Fruit fly (Drosophila melanogaster) whole organism, embryonic: Measurements from ENCODE around the gene dia.

ENCODE experiments used
- C15 ChIP-seq: fragments of 200-800 bp; sonication (Bioruptor generic); IDR thresholded peaks from 3 replicates; pipeline ENCODE4 v1.3.6; 2022; ENCODE audit warnings: missing biosample characterization, missing genetic modification characterization
- CG10209 ChIP-seq: fragments of 200-800 bp; sonication (Bioruptor generic); optimal IDR thresholded peaks from 3 replicates; lab custom pipeline; 2017; ENCODE audit warnings: missing biosample characterization, mild to moderate bottlenecking, missing genetic modification characterization, missing genetic modification reagents
- CG11398 ChIP-seq: fragments of 200-800 bp; sonication (Bioruptor generic); optimal IDR thresholded peaks from 2 replicates; lab custom pipeline; 2016; ENCODE audit warnings: missing biosample characterization, missing genetic modification characterization
- CG11696 ChIP-seq: fragments of 200-800 bp; sonication (Bioruptor generic); IDR thresholded peaks from 2 replicates; pipeline ENCODE4 v1.3.6; 2022; ENCODE audit warnings: missing biosample characterization, missing genetic modification characterization
- CG12942 ChIP-seq: fragments of 200-800 bp; sonication (Bioruptor generic); optimal IDR thresholded peaks from 3 replicates; lab custom pipeline; 2016; ENCODE audit warnings: missing biosample characterization, missing genetic modification characterization
- CG13894 ChIP-seq: fragments of 200-800 bp; sonication (Bioruptor generic); optimal IDR thresholded peaks from 3 replicates; lab custom pipeline; 2018; ENCODE audit warnings: missing biosample characterization, mild to moderate bottlenecking, missing genetic modification characterization, moderate library complexity
- CG15011 ChIP-seq: fragments of 200-800 bp; sonication (Bioruptor generic); optimal IDR thresholded peaks from 3 replicates; lab custom pipeline; 2018; ENCODE audit warnings: missing biosample characterization, mild to moderate bottlenecking, missing genetic modification characterization
- CG15073 ChIP-seq: fragments of 200-800 bp; sonication (Bioruptor generic); optimal IDR thresholded peaks from 2 replicates; lab custom pipeline; 2016; ENCODE audit warnings: missing biosample characterization, missing genetic modification characterization
- CG17829 ChIP-seq: fragments of 200-800 bp; optimal IDR thresholded peaks from 2 replicates; lab custom pipeline; 2019; ENCODE audit warnings: missing biosample characterization, mild to moderate bottlenecking, missing genetic modification characterization, moderate library complexity
- CG4730 ChIP-seq: fragments of 200-800 bp; sonication (Bioruptor generic); IDR thresholded peaks from 2 replicates; pipeline ENCODE4 v1.3.6; 2022; ENCODE audit warnings: missing biosample characterization, missing genetic modification characterization
- CG6689 ChIP-seq: fragments of 200-800 bp; sonication (Bioruptor generic); IDR thresholded peaks from 2 replicates; pipeline ENCODE4 v1.3.6; 2022; ENCODE audit warnings: missing biosample characterization, missing genetic modification characterization
- CG6791 ChIP-seq: fragments of 200-800 bp; sonication (Bioruptor generic); IDR thresholded peaks from 3 replicates; pipeline ENCODE4 v1.3.6; 2022; ENCODE audit warnings: missing biosample characterization, missing genetic modification characterization; ENCODE audit not compliant: partially characterized antibody
- CG9609 ChIP-seq: fragments of 200-800 bp; sonication (Bioruptor generic); optimal IDR thresholded peaks from 3 replicates; lab custom pipeline; 2016; ENCODE audit warnings: missing biosample characterization, missing genetic modification characterization
- Dbx ChIP-seq: fragments of 200-800 bp; sonication (Bioruptor generic); IDR thresholded peaks from 3 replicates; pipeline ENCODE4 v1.3.6; 2022; ENCODE audit warnings: missing biosample characterization, missing genetic modification characterization
- Dip3 ChIP-seq: fragments of 200-800 bp; sonication (Bioruptor generic); optimal IDR thresholded peaks from 3 replicates; lab custom pipeline; 2016; ENCODE audit warnings: missing biosample characterization, missing genetic modification characterization
- Doc2 ChIP-seq: fragments of 200-800 bp; sonication (Bioruptor generic); IDR thresholded peaks from 2 replicates; pipeline ENCODE4 v1.3.6; 2022; ENCODE audit warnings: missing biosample characterization, missing genetic modification characterization
- Gsc ChIP-seq: fragments of 200-800 bp; sonication (Bioruptor generic); IDR thresholded peaks from 2 replicates; pipeline ENCODE4 v1.3.6; 2022; ENCODE audit warnings: missing biosample characterization, missing genetic modification characterization
- HLHmδ ChIP-seq: fragments of 200-800 bp; sonication (Bioruptor generic); optimal IDR thresholded peaks from 2 replicates; lab custom pipeline; 2018; ENCODE audit warnings: missing biosample characterization, mild to moderate bottlenecking, missing genetic modification characterization, moderate library complexity
- HmgD ChIP-seq: fragments of 200-800 bp; sonication (Bioruptor generic); optimal IDR thresholded peaks from 3 replicates; lab custom pipeline; 2016; ENCODE audit warnings: missing biosample characterization, missing genetic modification characterization
- HmgZ ChIP-seq: fragments of 200-800 bp; sonication (Bioruptor generic); optimal IDR thresholded peaks from 2 replicates; lab custom pipeline; 2018; ENCODE audit warnings: missing biosample characterization, mild to moderate bottlenecking, missing genetic modification characterization
- Hr3 ChIP-seq: fragments of 200-800 bp; sonication (Bioruptor generic); optimal IDR thresholded peaks from 3 replicates; lab custom pipeline; 2016; ENCODE audit warnings: missing biosample characterization, missing genetic modification characterization
- Jarid2 ChIP-seq: fragments of 200-800 bp; sonication (Bioruptor generic); optimal IDR thresholded peaks from 3 replicates; lab custom pipeline; 2017; ENCODE audit warnings: mild to moderate bottlenecking, missing biosample characterization, missing genetic modification reagents, missing genetic modification characterization
- Mad ChIP-seq: fragments of 200-800 bp; sonication (Bioruptor generic); optimal IDR thresholded peaks from 2 replicates; lab custom pipeline; 2016; ENCODE audit warnings: missing biosample characterization, missing genetic modification characterization
- Med ChIP-seq: fragments of 200-800 bp; sonication (Bioruptor generic); peaks from one replicate; lab custom pipeline; 2016; ENCODE audit warnings: missing biosample characterization, missing genetic modification characterization, mild to moderate bottlenecking, inconsistent platforms, moderate library complexity
- Mrtf ChIP-seq: fragments of 200-800 bp; sonication (Bioruptor generic); IDR thresholded peaks from 3 replicates; pipeline ENCODE4 v1.3.6; 2022; ENCODE audit warnings: missing biosample characterization, missing genetic modification characterization
- NFAT ChIP-seq: fragments of 200-800 bp; sonication (Bioruptor generic); IDR thresholded peaks from 2 replicates; pipeline ENCODE4 v1.3.6; 2022; ENCODE audit warnings: missing biosample characterization, missing genetic modification characterization
- Pdp1 ChIP-seq, 2 experiments: fragments of 200-800 bp; sonication (Bioruptor generic); optimal IDR thresholded peaks; 3 replicates each; lab custom pipeline; 2016; ENCODE audit warnings: missing biosample characterization in 2 of 2, missing genetic modification characterization in 2 of 2, mild to moderate bottlenecking in 1 of 2, moderate library complexity in 1 of 2
- Ssrp ChIP-seq: fragments of 200-800 bp; sonication (Bioruptor generic); optimal IDR thresholded peaks from 2 replicates; lab custom pipeline; 2018; ENCODE audit warnings: missing biosample characterization, mild to moderate bottlenecking, missing genetic modification characterization, moderate library complexity
- ato ChIP-seq: fragments of 200-800 bp; sonication (Bioruptor generic); IDR thresholded peaks from 2 replicates; pipeline ENCODE4 v1.3.6; 2022; ENCODE audit warnings: missing biosample characterization, missing genetic modification characterization; ENCODE audit not compliant: partially characterized antibody
- bbx ChIP-seq: fragments of 200-800 bp; sonication (Bioruptor generic); IDR thresholded peaks from 2 replicates; pipeline ENCODE4 v1.3.6; 2022; ENCODE audit warnings: missing biosample characterization, missing genetic modification characterization; ENCODE audit not compliant: partially characterized antibody
- btn ChIP-seq: fragments of 200-800 bp; sonication (Bioruptor generic); optimal IDR thresholded peaks from 2 replicates; lab custom pipeline; 2016; ENCODE audit warnings: missing biosample characterization, missing genetic modification characterization
- chinmo ChIP-seq: fragments of 200-800 bp; sonication (Bioruptor generic); IDR thresholded peaks from 4 replicates; pipeline ENCODE4 v1.3.6; 2022; ENCODE audit warnings: missing biosample characterization, missing genetic modification characterization; ENCODE audit not compliant: partially characterized antibody
- ci ChIP-seq: fragments of 200-800 bp; sonication (Bioruptor generic); IDR thresholded peaks from 3 replicates; pipeline ENCODE4 v1.3.6; 2022; ENCODE audit warnings: missing biosample characterization, missing genetic modification characterization
- ems ChIP-seq: fragments of 200-800 bp; sonication (Bioruptor generic); optimal IDR thresholded peaks from 3 replicates; lab custom pipeline; 2016; ENCODE audit warnings: missing biosample characterization, missing genetic modification characterization
- kni ChIP-seq: fragments of 200-800 bp; sonication (Bioruptor generic); optimal IDR thresholded peaks from 3 replicates; lab custom pipeline; 2017; ENCODE audit warnings: mild to moderate bottlenecking, missing biosample characterization, missing genetic modification reagents, missing genetic modification characterization
- nmo ChIP-seq: fragments of 200-800 bp; sonication (Bioruptor generic); optimal IDR thresholded peaks from 2 replicates; lab custom pipeline; 2018; ENCODE audit warnings: missing biosample characterization, mild to moderate bottlenecking, missing genetic modification characterization, moderate library complexity
- nom ChIP-seq: fragments of 200-800 bp; sonication (Bioruptor generic); optimal IDR thresholded peaks from 2 replicates; lab custom pipeline; 2017; ENCODE audit warnings: missing biosample characterization, missing genetic modification characterization, mild to moderate bottlenecking, moderate library complexity, missing genetic modification reagents
- phol ChIP-seq: fragments of 200-800 bp; sonication (Bioruptor generic); optimal IDR thresholded peaks from 3 replicates; lab custom pipeline; 2018; ENCODE audit warnings: missing biosample characterization, mild to moderate bottlenecking, missing genetic modification characterization, moderate library complexity
- pros ChIP-seq: fragments of 200-800 bp; sonication (Bioruptor generic); optimal IDR thresholded peaks from 3 replicates; lab custom pipeline; 2019; ENCODE audit warnings: missing biosample characterization, mild to moderate bottlenecking, missing genetic modification characterization, moderate library complexity
- sens ChIP-seq: fragments of 200-800 bp; sonication (Bioruptor generic); peaks from one replicate; lab custom pipeline; 2016; ENCODE audit warnings: missing biosample characterization, missing genetic modification characterization
- sim ChIP-seq: fragments of 200-800 bp; sonication (Bioruptor generic); IDR thresholded peaks from 2 replicates; pipeline ENCODE4 v1.3.6; 2022; ENCODE audit warnings: missing biosample characterization, missing genetic modification characterization
- sna ChIP-seq: fragments of 200-800 bp; sonication (Bioruptor generic); IDR thresholded peaks from 2 replicates; pipeline ENCODE4 v1.3.6; 2022; ENCODE audit warnings: missing biosample characterization, missing genetic modification characterization; ENCODE audit not compliant: partially characterized antibody
- so ChIP-seq: fragments of 200-800 bp; sonication (Bioruptor generic); IDR thresholded peaks from 3 replicates; pipeline ENCODE4 v1.3.6; 2022; ENCODE audit warnings: missing biosample characterization, missing genetic modification characterization
- ssp ChIP-seq: fragments of 200-800 bp; sonication (Bioruptor generic); IDR thresholded peaks from 2 replicates; pipeline ENCODE4 v1.3.6; 2022; ENCODE audit warnings: missing biosample characterization, missing genetic modification characterization
- tgo ChIP-seq: fragments of 200-800 bp; sonication (Bioruptor generic); IDR thresholded peaks from 3 replicates; pipeline ENCODE4 v1.3.6; 2022; ENCODE audit warnings: missing biosample characterization, missing genetic modification characterization
- tna ChIP-seq: fragments of 200-800 bp; sonication (Bioruptor generic); IDR thresholded peaks from 2 replicates; pipeline ENCODE4 v1.3.6; 2022; ENCODE audit warnings: missing biosample characterization, missing genetic modification characterization; ENCODE audit not compliant: partially characterized antibody
- twi ChIP-seq: fragments of 200-800 bp; optimal IDR thresholded peaks from 2 replicates; lab custom pipeline; 2019; ENCODE audit warnings: missing biosample characterization, mild to moderate bottlenecking, missing genetic modification characterization, moderate library complexity
- vvl ChIP-seq: fragments of 200-800 bp; sonication (Bioruptor generic); IDR thresholded peaks from 2 replicates; pipeline ENCODE4 v1.3.6; 2022; ENCODE audit warnings: missing biosample characterization, missing genetic modification characterization
- z ChIP-seq: fragments of 200-800 bp; sonication (Bioruptor generic); IDR thresholded peaks from 3 replicates; pipeline ENCODE4 v1.3.6; 2022; ENCODE audit warnings: missing biosample characterization, missing genetic modification characterization

Gene dia

dm6 chr2L:20793881-20794280 is 35.9 kb downstream of the dia start (continued):
- TF ChIP-seq HLHmδ (GFP tag; lab: Kevin White, UChicago) = peak; percentile 76
- no peak for TF ChIP-seq ssp (GFP tag; lab: Robert Waterston, UW)
- TF ChIP-seq CG13894 (tag; lab: Kevin White, UChicago) = peak; percentile 41
- TF ChIP-seq Jarid2 (GFP tag; lab: Kevin White, UChicago) = peak; percentile 85
- TF ChIP-seq NFAT (GFP tag; lab: Robert Waterston, UW) = peak; percentile 30; the same call in 1 of the 2 replicates
- TF ChIP-seq CG17829 (tag; lab: Kevin White, UChicago) = peak; percentile 24
- TF ChIP-seq tna (GFP tag; lab: Robert Waterston, UW) = peak; percentile 49; the same call in 1 of the 2 replicates
- 0 out of 2 replicates have a peak, but pooled peaks have one; percentile 15 for TF ChIP-seq ato (GFP tag; lab: Robert Waterston, UW)
- TF ChIP-seq HmgD (GFP tag; lab: Kevin White, UChicago) = no peak

- TF ChIP-seq kni (GFP tag; lab: Kevin White, UChicago) (peak; percentile 22), CG11696 (GFP tag; lab: Robert Waterston, UW) (no peak), tna (GFP tag; lab: Robert Waterston, UW) (no peak), pros (GFP tag; lab: Kevin White, UChicago) (peak; percentile 64), CG10209 (GFP tag; lab: Kevin White, UChicago) (no peak), Mrtf (GFP tag; lab: Robert Waterston, UW) (no peak), ems (GFP tag; lab: Kevin White, UChicago) (no peak), Dip3 (GFP tag; lab: Kevin White, UChicago) (no peak), phol (tag; lab: Kevin White, UChicago) (no peak), CG6689 (GFP tag; lab: Robert Waterston, UW) (no peak), Ssrp (tag; lab: Kevin White, UChicago) (no peak), Hr3 (GFP tag; lab: Kevin White, UChicago) (no peak), nmo (GFP tag; lab: Kevin White, UChicago) (no peak), nom (no peak), vvl (peak; percentile 60; the same call in 1 of the 2 replicates), tgo (GFP tag; lab: Robert Waterston, UW) (no peak), Dbx (GFP tag; lab: Robert Waterston, UW) (no peak), CG12942 (no peak), bbx (GFP tag; lab: Robert Waterston, UW) (no peak), CG11398 (no peak), CG4730 (GFP tag; lab: Robert Waterston, UW) (0 out of 2 replicates have a peak, but pooled peaks have one; percentile 7), btn (no peak), Pdp1 (GFP tag; optimal IDR thresholded peaks at IDR 0.05; lab: Kevin White, UChicago) (peak in 1 of 2 experiments; percentile 56), chinmo (GFP tag; lab: Robert Waterston, UW) (peak; percentile 66; the same call in 2 of the 4 replicates), CG15011 (GFP tag; lab: Kevin White, UChicago) (no peak), Med (peak; percentile 15), sim (GFP tag; lab: Robert Waterston, UW) (no peak), so (GFP tag; lab: Robert Waterston, UW) (no peak), sna (GFP tag; lab: Robert Waterston, UW) (no peak), C15 (GFP tag; lab: Robert Waterston, UW) (no peak), Doc2 (no peak), CG13894 (tag; lab: Kevin White, UChicago) (peak; percentile 9), CG15073 (GFP tag; lab: Kevin White, UChicago) (no peak), Mad (no peak), twi (no peak), sens (GFP tag; lab: Kevin White, UChicago) (peak; percentile 24), HmgZ (no peak), CG9609 (GFP tag; lab: Kevin White, UChicago) (no peak), ci (GFP tag; lab: Robert Waterston, UW) (no peak), z (peak; percentile 67; the same call in 1 of the 3 replicates), Gsc (no peak), CG6791 (GFP tag; lab: Robert Waterston, UW) (peak; percentile 25; the same call in 1 of the 3 replicates)
Measured at dm6 chr2L:20794656-20795055, 36.7 kb downstream of the dia start.
